Fruit fly (Drosophila melanogaster): ENCODE data around the gene IPIP.

Gene IPIP

dm6 chr2L:6047528-6048160 lies at the start of gene IPIP (continued):
- TF ChIP-seq repo (GFP tag; optimal IDR thresholded peaks at IDR 0.05): no peak
- peak; percentile 6 for TF ChIP-seq odd (GFP tag; optimal IDR thresholded peaks at IDR 0.05)
- peak; percentile 41 for TF ChIP-seq CG2129 (GFP tag; IDR thresholded peaks at IDR 0.05; ENCODE audit: partially characterized antibody)
- TF ChIP-seq crol (GFP tag; IDR thresholded peaks at IDR 0.05): no peak
- no peak for TF ChIP-seq kni (GFP tag; optimal IDR thresholded peaks at IDR 0.05)
- no peak for TF ChIP-seq CG4820 (GFP tag; optimal IDR thresholded peaks at IDR 0.05)
- peak; percentile 29 for TF ChIP-seq MTF-1 (GFP tag; optimal IDR thresholded peaks at IDR 0.05; ENCODE audit: borderline replicate concordance)
- TF ChIP-seq sim (GFP tag; IDR thresholded peaks at IDR 0.05): 0 out of 2 replicates have a peak, but pooled peaks have one; percentile 31
- TF ChIP-seq CG12071 (GFP tag; optimal IDR thresholded peaks at IDR 0.05): no peak
- TF ChIP-seq bowl (GFP tag; IDR thresholded peaks at IDR 0.05): no peak
- TF ChIP-seq Aef1 (GFP tag; IDR thresholded peaks at IDR 0.05): peak; percentile 30; the same call in 1 of the 3 replicates
- TF ChIP-seq Nf-YC (tag; optimal IDR thresholded peaks at IDR 0.05): peak; percentile 27
- TF ChIP-seq CoRest (tag; optimal IDR thresholded peaks at IDR 0.05): no peak
- 0 out of 2 replicates have a peak, but pooled peaks have one; percentile 21 for TF ChIP-seq sna (GFP tag; IDR thresholded peaks at IDR 0.05; ENCODE audit: partially characterized antibody)
- peak; percentile 13 for TF ChIP-seq CG33213 (GFP tag; optimal IDR thresholded peaks at IDR 0.05)
- no peak for TF ChIP-seq Six4 (GFP tag; optimal IDR thresholded peaks at IDR 0.05)
- TF ChIP-seq Trl (optimal IDR thresholded peaks at IDR 0.05): no peak
- TF ChIP-seq Trl (GFP tag; optimal IDR thresholded peaks at IDR 0.05): no peak
- TF ChIP-seq gsb (GFP tag; IDR thresholded peaks at IDR 0.05): no peak
- TF ChIP-seq nom (GFP tag; optimal IDR thresholded peaks at IDR 0.05): peak; percentile 59
- peak; percentile 67; the same call in 1 of the 3 replicates for TF ChIP-seq CG34422 (GFP tag; IDR thresholded peaks at IDR 0.05)
- TF ChIP-seq lola (GFP tag; optimal IDR thresholded peaks at IDR 0.05): no peak
- TF ChIP-seq yki (optimal IDR thresholded peaks at IDR 0.05): no peak
- peak; percentile 12 for TF ChIP-seq CG2678 (tag; optimal IDR thresholded peaks at IDR 0.05)
- TF ChIP-seq E2f1 (GFP tag; IDR thresholded peaks at IDR 0.05): 0 out of 2 replicates have a peak, but pooled peaks have one; percentile 7
- peak; percentile 79 for TF ChIP-seq CG9932 (GFP tag; IDR thresholded peaks at IDR 0.05)
- TF ChIP-seq CG1603 (tag; optimal IDR thresholded peaks at IDR 0.05): peak; percentile 66
- TF ChIP-seq CG1529 (GFP tag; optimal IDR thresholded peaks at IDR 0.05): no peak
- TF ChIP-seq chinmo (GFP tag; IDR thresholded peaks at IDR 0.05; ENCODE audit: partially characterized antibody): peak; percentile 80; the same call in 1 of the 4 replicates
- peak; percentile 4 for TF ChIP-seq CG18619 (GFP tag; optimal IDR thresholded peaks at IDR 0.05)
- peak; percentile 25 for TF ChIP-seq ATbp (GFP tag; optimal IDR thresholded peaks at IDR 0.05)
- TF ChIP-seq CG6791 (GFP tag; IDR thresholded peaks at IDR 0.05; ENCODE audit: partially characterized antibody): peak; percentile 87
- TF ChIP-seq NC2β (GFP tag; optimal IDR thresholded peaks at IDR 0.05): no peak
- no peak for TF ChIP-seq Abd-B (GFP tag; optimal IDR thresholded peaks at IDR 0.05)
- TF ChIP-seq CG7987 (GFP tag; optimal IDR thresholded peaks at IDR 0.05): peak; percentile 54
- no peak for TF ChIP-seq Hey (tag; optimal IDR thresholded peaks at IDR 0.05)
- TF ChIP-seq CG11695 (GFP tag; IDR thresholded peaks at IDR 0.05): no peak
- peak; percentile 88 for TF ChIP-seq YL-1 (GFP tag; optimal IDR thresholded peaks at IDR 0.05)
- TF ChIP-seq her (GFP tag; optimal IDR thresholded peaks at IDR 0.05): peak; percentile 2
- TF ChIP-seq pzg (GFP tag; optimal IDR thresholded peaks at IDR 0.05): peak; percentile 83
- TF ChIP-seq Tbp (GFP tag; optimal IDR thresholded peaks at IDR 0.05): no peak
- TF ChIP-seq B-H1 (GFP tag; IDR thresholded peaks at IDR 0.05): no peak
- peak; percentile 18; the same call in 1 of the 2 replicates for TF ChIP-seq CG14667 (GFP tag; IDR thresholded peaks at IDR 0.05)
- TF ChIP-seq Ptx1 (GFP tag; IDR thresholded peaks at IDR 0.05): peak; percentile 47
- TF ChIP-seq CG7372 (GFP tag; IDR thresholded peaks at IDR 0.05): peak; percentile 42; the same call in 1 of the 2 replicates
- TF ChIP-seq CG8924 (tag; optimal IDR thresholded peaks at IDR 0.05): peak; percentile 17
- TF ChIP-seq CG6254 (GFP tag; optimal IDR thresholded peaks at IDR 0.05): peak; percentile 100
- TF ChIP-seq Dp (GFP tag; optimal IDR thresholded peaks at IDR 0.05): peak; percentile 28
- no peak for TF ChIP-seq Dip3 (GFP tag; optimal IDR thresholded peaks at IDR 0.05)
- peak; percentile 16 for TF ChIP-seq bcd (GFP tag; optimal IDR thresholded peaks at IDR 0.05)
